Fruit fly (Drosophila melanogaster) whole organism, prepupa: ENCODE results near the gene Idh3a.
A peak's percentile ranks its signal among the peaks of the same experiment; 100 is the strongest.

Experiments
- Blimp-1 ChIP-seq: fragments of 200-800 bp; sonication (Bioruptor generic); optimal IDR thresholded peaks from 3 replicates; lab custom pipeline; 2017; ENCODE audit warnings: missing biosample characterization, missing genetic modification characterization, mild to moderate bottlenecking, moderate library complexity, missing genetic modification reagents
- CG10631 ChIP-seq: fragments of 200-800 bp; sonication (Bioruptor generic); optimal IDR thresholded peaks from 2 replicates; lab custom pipeline; 2016; ENCODE audit warnings: missing biosample characterization, missing genetic modification characterization
- CG11294 ChIP-seq: fragments of 200-800 bp; sonication (Bioruptor generic); IDR thresholded peaks from 2 replicates; pipeline ENCODE4 v1.3.6; 2022; ENCODE audit warnings: missing biosample characterization, missing genetic modification characterization
- CG11762 ChIP-seq: fragments of 200-800 bp; sonication (Bioruptor generic); optimal IDR thresholded peaks from 3 replicates; lab custom pipeline; 2016; ENCODE audit warnings: missing biosample characterization, missing genetic modification characterization; ENCODE audit not compliant: insufficient read depth
- CG1621 ChIP-seq: fragments of 200-800 bp; sonication (Bioruptor generic); optimal IDR thresholded peaks from 3 replicates; lab custom pipeline; 2018; ENCODE audit warnings: missing biosample characterization, mild to moderate bottlenecking, missing genetic modification characterization
- CG31627 ChIP-seq: fragments of 200-800 bp; sonication (Bioruptor generic); optimal IDR thresholded peaks from 3 replicates; lab custom pipeline; 2016; ENCODE audit warnings: missing biosample characterization, missing genetic modification characterization
- CG6163 ChIP-seq: fragments of 200-800 bp; sonication (Bioruptor generic); IDR thresholded peaks from 3 replicates; pipeline ENCODE4 v1.3.6; 2022; ENCODE audit warnings: missing biosample characterization, missing genetic modification characterization
- CG6854 ChIP-seq: fragments of 200-800 bp; sonication (Bioruptor generic); optimal IDR thresholded peaks from 2 replicates; lab custom pipeline; 2017; ENCODE audit warnings: missing biosample characterization, mild to moderate bottlenecking, missing genetic modification characterization
- CG8632 ChIP-seq: fragments of 200-800 bp; sonication (Bioruptor generic); optimal IDR thresholded peaks from 3 replicates; lab custom pipeline; 2016; ENCODE audit warnings: missing biosample characterization, missing genetic modification characterization
- Ets21C ChIP-seq: fragments of 200-800 bp; sonication (Bioruptor generic); optimal IDR thresholded peaks from 3 replicates; lab custom pipeline; 2016; ENCODE audit warnings: missing biosample characterization, missing genetic modification characterization
- Ets96B ChIP-seq: fragments of 200-800 bp; optimal IDR thresholded peaks from 2 replicates; lab custom pipeline; 2019; ENCODE audit warnings: missing biosample characterization, mild to moderate bottlenecking, missing genetic modification characterization, moderate library complexity
- Hr4 ChIP-seq: fragments of 200-800 bp; sonication (Bioruptor generic); optimal IDR thresholded peaks from 3 replicates; lab custom pipeline; 2016; ENCODE audit warnings: missing biosample characterization, missing genetic modification characterization
- cyc ChIP-seq: fragments of 200-800 bp; sonication (Bioruptor generic); optimal IDR thresholded peaks from 3 replicates; lab custom pipeline; 2016; ENCODE audit warnings: missing biosample characterization, missing genetic modification characterization
- fd59A ChIP-seq: fragments of 200-800 bp; sonication (Bioruptor generic); optimal IDR thresholded peaks from 2 replicates; lab custom pipeline; 2017; ENCODE audit warnings: missing biosample characterization, mild to moderate bottlenecking, missing genetic modification characterization, missing genetic modification reagents

dm6 chrX:19495611-19496583 lies 25.7 kb downstream of the Idh3a start:
- TF ChIP-seq Ets96B (peak; percentile 56), CG6163 (GFP tag; lab: Robert Waterston, UW) (peak; percentile 61), CG8632 (GFP tag; lab: Kevin White, UChicago) (peak; percentile 56), Ets21C (GFP tag; lab: Kevin White, UChicago) (peak; percentile 3), CG6854 (GFP tag; lab: Kevin White, UChicago) (no peak), cyc (GFP tag; lab: Kevin White, UChicago) (peak; percentile 63), Hr4 (GFP tag; lab: Kevin White, UChicago) (peak; percentile 74), CG11762 (peak; percentile 38), CG1621 (tag; lab: Kevin White, UChicago) (peak; percentile 64), Blimp-1 (GFP tag; lab: Kevin White, UChicago) (no peak), CG31627 (GFP tag; lab: Kevin White, UChicago) (peak; percentile 69), CG11294 (GFP tag; lab: Robert Waterston, UW) (peak; percentile 47; the same call in 1 of the 2 replicates), fd59A (GFP tag; lab: Kevin White, UChicago) (peak; percentile 45), CG10631 (peak; percentile 69)
